Worm (Caenorhabditis elegans) whole organism, L4 larva: ENCODE results near the gene B0334.20.

ENCODE experiments used
- ceh-44 ChIP-seq: fragments of 200-800 bp; sonication (Bioruptor generic); IDR thresholded peaks from 2 replicates; pipeline ENCODE4 v1.3.6; 2022; ENCODE audit warnings: missing genetic modification reagents, missing genetic modification characterization, missing compliant biosample characterization
- duxl-1 ChIP-seq: sonication (generic microtip); optimal IDR thresholded peaks from 2 replicates; lab custom pipeline; 2016; ENCODE audit warnings: mild to moderate bottlenecking, missing genetic modification characterization, moderate library complexity, missing compliant biosample characterization; ENCODE audit not compliant: poor library complexity
- egl-43 ChIP-seq: fragments of 200-800 bp; sonication (Bioruptor generic); IDR thresholded peaks from 2 replicates; pipeline ENCODE4 v1.3.6; 2022; ENCODE audit warnings: missing genetic modification reagents, missing genetic modification characterization, missing compliant biosample characterization
- hlh-30 ChIP-seq: sonication (generic microtip); optimal IDR thresholded peaks from 2 replicates; lab custom pipeline; 2017; ENCODE audit warnings: antibody characterized with exemption, mild to moderate bottlenecking, missing genetic modification characterization, missing compliant biosample characterization; ENCODE audit not compliant: insufficient read depth
- lin-39 ChIP-seq: fragments of 150-350 bp; optimal IDR thresholded peaks from 2 replicates; lab custom pipeline; 2014; ENCODE audit warnings: missing biosample characterization, missing genetic modification reagents, missing genetic modification characterization
- mep-1 ChIP-seq: fragments of 150-350 bp; sonication (generic microtip); optimal IDR thresholded peaks from 3 replicates; lab custom pipeline; 2014; ENCODE audit warnings: missing biosample characterization, missing genetic modification characterization
- nhr-28 ChIP-seq: fragments of 150-350 bp; optimal IDR thresholded peaks from 2 replicates; lab custom pipeline; 2014; ENCODE audit warnings: missing biosample characterization, missing genetic modification characterization
- skn-1 ChIP-seq: fragments of 150-350 bp; optimal IDR thresholded peaks from 2 replicates; lab custom pipeline; 2014; ENCODE audit warnings: missing biosample characterization, missing genetic modification characterization
- ztf-11 ChIP-seq: fragments of 150-350 bp; optimal IDR thresholded peaks from 2 replicates; lab custom pipeline; 2014; ENCODE audit warnings: missing biosample characterization, missing genetic modification characterization
- ztf-7 ChIP-seq: fragments of 150-350 bp; optimal IDR thresholded peaks from 2 replicates; lab custom pipeline; 2014; ENCODE audit warnings: missing biosample characterization, missing genetic modification characterization

DNA sequence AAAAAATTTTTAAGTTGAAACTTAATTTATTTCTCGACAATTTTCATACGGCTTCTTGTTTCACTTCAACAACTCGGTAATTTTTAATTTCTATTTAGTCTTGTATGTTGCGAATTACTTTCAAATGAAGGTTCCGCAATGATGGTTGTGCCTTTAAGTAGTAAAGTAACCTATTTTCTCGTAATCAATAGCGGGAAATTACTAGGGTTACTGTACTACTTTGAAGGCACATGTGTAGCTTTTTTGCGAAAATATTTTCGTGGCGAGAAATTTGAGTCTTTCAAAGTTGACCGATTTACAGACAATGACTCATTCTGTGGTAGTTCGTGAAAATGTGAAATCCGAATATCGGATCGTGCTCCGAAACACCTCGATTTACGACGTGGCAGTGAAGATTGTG is 17.9 kb upstream of the B0334.20 start, which contains the start of gene B0334.10:
- TF ChIP-seq ztf-11 (tag; lab: Kevin White, UChicago) (no peak), ceh-44 (GFP tag; lab: Robert Waterston, UW) (no peak), hlh-30 (no peak), skn-1 (no peak), ztf-7 (tag; lab: Kevin White, UChicago) (no peak), mep-1 (tag; lab: Kevin White, UChicago) (no peak), egl-43 (GFP tag; lab: Robert Waterston, UW) (no peak), nhr-28 (tag; lab: Kevin White, UChicago) (no peak), duxl-1 (no peak), lin-39 (tag; lab: Kevin White, UChicago) (no peak)
